Fruit fly (Drosophila melanogaster): ENCODE results near the gene Noc1.
A peak's percentile ranks its signal among the peaks of the same experiment; 100 is the strongest.

Noc1 gene

dm6 chr3L:11096195-11096908 lies 21.8 kb downstream of the Noc1 start, which contains the start of the genes CG46439, Iyd and CG33947 (continued):
- TF ChIP-seq CG8388 (GFP tag; optimal IDR thresholded peaks at IDR 0.05): no peak
- TF ChIP-seq ab (GFP tag; optimal IDR thresholded peaks at IDR 0.05): no peak
- TF ChIP-seq CG8924 (tag; optimal IDR thresholded peaks at IDR 0.05): no peak
- TF ChIP-seq CG7963 (GFP tag; IDR thresholded peaks at IDR 0.05; ENCODE audit: partially characterized antibody): no peak
- TF ChIP-seq chm (GFP tag; IDR thresholded peaks at IDR 0.05): no peak; the same call in 1 of the 2 replicates
- TF ChIP-seq CG7928 (GFP tag; optimal IDR thresholded peaks at IDR 0.05): no peak
- no peak for TF ChIP-seq kah (GFP tag; optimal IDR thresholded peaks at IDR 0.05)
- no peak for TF ChIP-seq CG4404 (GFP tag; IDR thresholded peaks at IDR 0.05)
- no peak for TF ChIP-seq CG14050 (GFP tag; IDR thresholded peaks at IDR 0.05)
- no peak for TF ChIP-seq CG14667 (GFP tag; IDR thresholded peaks at IDR 0.05)
- TF ChIP-seq Hr3 (GFP tag; optimal IDR thresholded peaks at IDR 0.05): no peak
- TF ChIP-seq aop (GFP tag; IDR thresholded peaks at IDR 0.05): no peak
- no peak for TF ChIP-seq Ada2b (GFP tag; IDR thresholded peaks at IDR 0.05)
- TF ChIP-seq H2.0 (GFP tag; IDR thresholded peaks at IDR 0.05): no peak
- TF ChIP-seq NfI (GFP tag; optimal IDR thresholded peaks at IDR 0.05): peak; percentile 26
- TF ChIP-seq CG1603 (tag; optimal IDR thresholded peaks at IDR 0.05): no peak
- no peak for TF ChIP-seq h (optimal IDR thresholded peaks at IDR 0.05)
- peak; percentile 54 for TF ChIP-seq gcm (GFP tag; optimal IDR thresholded peaks at IDR 0.05)
- no peak for TF ChIP-seq CG18476 (GFP tag; optimal IDR thresholded peaks at IDR 0.05)
- TF ChIP-seq Side (GFP tag; optimal IDR thresholded peaks at IDR 0.05): no peak
- TF ChIP-seq CG2120 (GFP tag; optimal IDR thresholded peaks at IDR 0.05): peak; percentile 26
- no peak for TF ChIP-seq CG13424 (tag; optimal IDR thresholded peaks at IDR 0.05)
- no peak for TF ChIP-seq lola (GFP tag; optimal IDR thresholded peaks at IDR 0.05)
- peak; percentile 17 for TF ChIP-seq unpg (GFP tag; optimal IDR thresholded peaks at IDR 0.05)
- TF ChIP-seq Stat92E (GFP tag; optimal IDR thresholded peaks at IDR 0.05): no peak
- TF ChIP-seq twi (tag; optimal IDR thresholded peaks at IDR 0.05): no peak
- TF ChIP-seq Chrac-16 (GFP tag; optimal IDR thresholded peaks at IDR 0.05): no peak
- TF ChIP-seq disco-r (GFP tag; optimal IDR thresholded peaks at IDR 0.05): no peak
- no peak for TF ChIP-seq CG30020 (tag; optimal IDR thresholded peaks at IDR 0.05)
- no peak for TF ChIP-seq CG9727 (GFP tag; optimal IDR thresholded peaks at IDR 0.05)
- TF ChIP-seq gem (tag; optimal IDR thresholded peaks at IDR 0.05): peak; percentile 5
- no peak for TF ChIP-seq CG10366 (GFP tag; IDR thresholded peaks at IDR 0.05)
- no peak for TF ChIP-seq danr (GFP tag; IDR thresholded peaks at IDR 0.05)
- peak; percentile 42; the same call in 1 of the 2 replicates for TF ChIP-seq CG32532 (GFP tag; IDR thresholded peaks at IDR 0.05)
- peak; percentile 93 for TF ChIP-seq Myb (GFP tag; optimal IDR thresholded peaks at IDR 0.05)
- TF ChIP-seq CG3838 (GFP tag; optimal IDR thresholded peaks at IDR 0.05): no peak
- TF ChIP-seq Gsc (GFP tag; IDR thresholded peaks at IDR 0.05): no peak
- TF ChIP-seq CG15514 (GFP tag; optimal IDR thresholded peaks at IDR 0.05): peak; percentile 71
- no peak for TF ChIP-seq inv (GFP tag; IDR thresholded peaks at IDR 0.05; ENCODE audit: partially characterized antibody)
- TF ChIP-seq CG8089 (GFP tag; optimal IDR thresholded peaks at IDR 0.05): no peak
- no peak for TF ChIP-seq Hr39 (optimal IDR thresholded peaks at IDR 0.05)
- peak; percentile 67 for TF ChIP-seq Dp (GFP tag; optimal IDR thresholded peaks at IDR 0.05)
- no peak for TF ChIP-seq shn (GFP tag; optimal IDR thresholded peaks at IDR 0.05)
- TF ChIP-seq C15 (GFP tag; IDR thresholded peaks at IDR 0.05): 0 out of 3 replicates have a peak, but pooled peaks have one; percentile 19
- TF ChIP-seq CG12071 (GFP tag; optimal IDR thresholded peaks at IDR 0.05): no peak
- TF ChIP-seq vvl (GFP tag; IDR thresholded peaks at IDR 0.05): peak; percentile 14; the same call in 1 of the 2 replicates
- TF ChIP-seq Med (GFP tag): peak; percentile 89
- TF ChIP-seq Dfd (GFP tag; optimal IDR thresholded peaks at IDR 0.05): no peak
- peak; percentile 56; the same call in 2 of the 3 replicates for TF ChIP-seq CG34224 (GFP tag; IDR thresholded peaks at IDR 0.05; ENCODE audit: partially characterized antibody)
- no peak for TF ChIP-seq HLH3B (GFP tag; IDR thresholded peaks at IDR 0.05)
